Worm (Caenorhabditis elegans) whole organism, L1 larva: ENCODE results near the gene let-711.
A peak's percentile ranks its signal among the peaks of the same experiment; 100 is the strongest.

Experiments
- F16B12.6 ChIP-seq: fragments of 150-350 bp; optimal IDR thresholded peaks from 2 replicates; lab custom pipeline; 2014; ENCODE audit warnings: missing biosample characterization, missing genetic modification characterization
- lin-35 ChIP-seq, 2 experiments: fragments of 150-350 bp; optimal IDR thresholded peaks; 2 replicates each; lab custom pipeline; 2014; ENCODE audit warnings: missing biosample characterization in 2 of 2, missing genetic modification characterization in 2 of 2, missing genetic modification reagents in 2 of 2
- mep-1 ChIP-seq: fragments of 150-350 bp; optimal IDR thresholded peaks from 2 replicates; lab custom pipeline; 2014; ENCODE audit warnings: missing biosample characterization, missing genetic modification characterization
- nhr-28 ChIP-seq: fragments of 150-350 bp; optimal IDR thresholded peaks from 2 replicates; lab custom pipeline; 2014; ENCODE audit warnings: missing biosample characterization, missing genetic modification characterization
- pag-3 ChIP-seq: sonication (generic microtip); optimal IDR thresholded peaks from 2 replicates; lab custom pipeline; 2017; ENCODE audit warnings: missing genetic modification characterization, mild to moderate bottlenecking, missing compliant biosample characterization, antibody characterized with exemption, borderline replicate concordance; ENCODE audit not compliant: insufficient read depth

ce11 chrIII:6989201-6989600 lies 42.7 kb downstream of the let-711 start:
- TF ChIP-seq F16B12.6 (tag; lab: Kevin White, UChicago): no peak
- TF ChIP-seq mep-1 (tag; lab: Kevin White, UChicago): no peak
- TF ChIP-seq nhr-28 (tag; lab: Kevin White, UChicago): no peak
- peak in 1 of 2 experiments; percentile 20 for TF ChIP-seq lin-35 (GFP tag; optimal IDR thresholded peaks at IDR 0.05; lab: Kevin White, UChicago)
- TF ChIP-seq pag-3 (tag; lab: Kevin White, UChicago): no peak
